Worm (Caenorhabditis elegans): ENCODE measurements around the gene ZK813.2.

Gene ZK813.2

DNA sequence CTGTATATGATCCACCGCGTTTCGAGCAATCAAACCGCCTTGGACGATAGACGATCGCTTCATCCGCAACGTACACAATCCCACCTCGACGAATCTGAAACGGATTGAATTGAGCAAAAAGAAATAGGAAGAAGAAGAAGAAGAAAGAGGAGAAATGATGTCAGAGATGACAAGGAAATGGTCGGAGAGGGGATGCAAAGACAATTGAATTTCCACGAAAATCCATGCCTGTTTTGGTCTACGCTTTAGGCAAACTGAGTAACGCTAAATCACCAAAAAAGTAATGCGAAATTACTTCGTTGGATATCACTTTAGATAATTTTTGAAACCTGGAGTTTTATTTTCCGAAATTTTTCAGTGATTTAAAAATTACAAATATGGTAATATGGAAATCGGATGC lies 14.5 kb upstream of the ZK813.2 start:
- TF ChIP-seq fkh-10 (GFP tag; optimal IDR thresholded peaks at IDR 0.05) (peak; percentile 59), vab-15 (tag; optimal IDR thresholded peaks at IDR 0.05) (no peak)

DNA sequence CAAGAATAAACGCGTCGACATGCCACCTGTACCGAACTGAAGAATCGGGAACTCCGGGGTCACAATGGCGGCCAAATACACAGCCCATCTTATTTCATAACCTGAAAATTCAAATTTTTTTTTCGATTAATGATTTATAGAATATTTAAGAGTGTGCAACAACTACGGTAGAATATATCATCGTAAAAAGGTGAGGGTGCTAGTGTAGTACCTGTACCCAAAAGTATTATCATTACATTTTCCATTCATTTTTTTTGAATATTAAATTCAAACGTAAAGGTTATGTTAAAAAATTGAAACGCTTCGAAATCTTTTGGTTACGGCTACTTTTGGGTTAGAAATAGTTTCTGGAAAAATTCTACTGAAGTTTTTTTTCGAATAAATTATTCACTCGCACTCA lies 13.6 kb upstream of the ZK813.2 start, which contains the start of gene ZK813.4:
TSS of gene ZK813.4 (minus strand) at position 101 of the 400 bp plus-strand sequence.
- TF ChIP-seq hlh-4 (tag; optimal IDR thresholded peaks at IDR 0.05) = no peak
- TF ChIP-seq lin-39 (tag; optimal IDR thresholded peaks at IDR 0.05) = no peak
- no peak for TF ChIP-seq sup-37 (GFP tag; optimal IDR thresholded peaks at IDR 0.05)
- TF ChIP-seq ceh-82 (tag; optimal IDR thresholded peaks at IDR 0.05) = no peak

DNA sequence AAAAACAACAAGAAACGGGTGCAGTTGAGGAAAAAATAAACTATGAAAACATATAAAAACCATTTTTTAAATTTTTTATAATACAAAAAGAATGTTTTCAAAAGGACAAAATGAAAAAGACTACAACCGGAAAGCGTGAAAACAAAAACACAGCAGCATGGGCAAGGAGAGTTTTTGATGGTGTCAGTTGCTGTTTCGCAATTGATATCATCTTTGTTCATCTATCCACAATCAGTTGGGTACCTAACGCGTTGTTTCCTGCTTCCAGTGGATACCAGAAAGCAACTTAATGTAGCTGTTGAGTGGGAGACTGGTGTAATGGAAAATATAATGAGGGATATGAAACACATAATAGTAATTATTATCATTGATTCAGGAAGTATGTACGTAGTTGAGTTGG lies 3.8 kb upstream of the ZK813.2 start:
- TF ChIP-seq rnt-1 (tag; optimal IDR thresholded peaks at IDR 0.05) (peak; percentile 59), ceh-8 (GFP tag; optimal IDR thresholded peaks at IDR 0.05) (no peak)

DNA sequence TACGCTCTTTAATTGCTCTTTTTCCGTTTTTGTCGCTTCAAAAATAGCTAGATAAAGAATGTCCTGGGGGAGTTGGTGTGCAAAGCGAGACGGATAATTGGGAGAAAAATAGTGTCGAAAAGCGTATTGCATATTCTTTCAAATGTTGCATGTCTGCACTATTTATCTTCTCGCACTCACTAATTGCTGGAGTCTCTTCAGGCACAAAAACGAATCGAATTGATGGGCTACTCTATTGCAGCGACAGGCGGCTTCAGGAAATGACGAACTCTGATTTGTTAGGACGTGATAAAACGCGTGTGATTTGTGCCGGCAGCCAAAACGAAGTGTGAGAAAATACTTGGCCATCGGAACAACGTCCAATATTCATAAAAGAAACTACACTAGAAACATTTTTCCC lies 3.3 kb upstream of the ZK813.2 start:
- TF ChIP-seq rnt-1 (tag; optimal IDR thresholded peaks at IDR 0.05) (peak; percentile 65), pag-3 (tag; optimal IDR thresholded peaks at IDR 0.05; ENCODE audit: borderline replicate concordance, insufficient read depth) (no peak), sptf-1 (tag; optimal IDR thresholded peaks at IDR 0.05) (no peak), elt-2 (tag; optimal IDR thresholded peaks at IDR 0.05) (no peak)

DNA sequence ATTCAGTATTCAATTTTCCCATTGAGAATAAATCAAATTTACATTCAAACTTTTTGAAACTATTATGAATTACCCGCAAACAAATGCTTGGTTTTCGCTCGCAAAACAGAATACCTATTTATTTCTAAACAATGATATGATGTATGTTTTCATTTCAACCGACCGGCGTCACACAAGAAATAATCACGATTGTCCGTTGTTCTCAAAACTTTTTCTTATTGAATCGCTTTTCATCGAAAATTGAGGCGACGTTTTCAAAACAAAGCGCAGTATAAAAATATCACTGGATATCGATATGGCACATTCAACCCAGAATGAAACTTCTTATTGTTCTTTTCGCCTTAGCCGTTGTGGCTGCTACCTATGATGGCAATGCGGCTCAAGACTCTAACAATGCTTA lies 2.1 kb upstream of the ZK813.2 start, which contains the start of gene ZK813.3:
TSS of gene ZK813.3 (plus strand) at position 301 of the 400 bp plus-strand sequence.
- TF ChIP-seq unc-98 (GFP tag; IDR thresholded peaks at IDR 0.05) (no peak), dsc-1 (tag; optimal IDR thresholded peaks at IDR 0.05) (no peak), nhr-77 (tag; optimal IDR thresholded peaks at IDR 0.05) (no peak), Y116A8C.19 (tag; optimal IDR thresholded peaks at IDR 0.05; ENCODE audit: borderline replicate concordance) (no peak), dpl-1 (GFP tag; optimal IDR thresholded peaks at IDR 0.05) (no peak), tbx-2 (tag; optimal IDR thresholded peaks at IDR 0.05) (no peak), nhr-85 (tag) (no peak), lin-13 (GFP tag; optimal IDR thresholded peaks at IDR 0.05) (no peak), nhr-76 (tag; optimal IDR thresholded peaks at IDR 0.05) (no peak), alr-1 (tag; optimal IDR thresholded peaks at IDR 0.05; ENCODE audit: borderline replicate concordance) (no peak), aha-1 (tag; optimal IDR thresholded peaks at IDR 0.05) (no peak), lin-35 (GFP tag; optimal IDR thresholded peaks at IDR 0.05) (no peak), nhr-71 (tag; optimal IDR thresholded peaks at IDR 0.05) (no peak), fkh-10 (GFP tag; optimal IDR thresholded peaks at IDR 0.05) (no peak), grh-1 (GFP tag; IDR thresholded peaks at IDR 0.05) (no peak), ces-1 (GFP tag; optimal IDR thresholded peaks at IDR 0.05) (no peak), zip-4 (GFP tag; optimal IDR thresholded peaks at IDR 0.05) (no peak), nhr-20 (tag; optimal IDR thresholded peaks at IDR 0.05) (no peak)

DNA sequence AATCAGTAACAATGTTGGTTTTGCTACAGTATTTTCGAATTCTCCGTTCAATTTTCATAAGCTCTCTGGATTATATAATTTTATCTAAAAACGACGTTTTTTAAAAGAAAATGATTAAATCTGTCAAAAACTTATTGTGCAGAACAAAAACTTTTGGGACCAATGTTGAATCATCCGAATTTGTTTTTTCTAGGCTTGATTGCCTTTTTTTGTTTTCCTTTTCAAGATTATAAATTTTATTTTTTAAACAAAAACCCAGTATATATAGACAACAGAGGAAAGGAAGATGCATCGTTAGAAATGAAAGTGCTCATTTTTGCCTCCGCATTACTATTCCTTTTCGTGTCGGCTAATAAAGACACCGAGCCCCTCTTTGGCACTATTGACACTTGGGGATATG lies 888 bp downstream of the ZK813.2 start, which contains the start of gene ZK813.7:
TSS of gene ZK813.7 (plus strand) at position 301 of the 400 bp plus-strand sequence.
- TF ChIP-seq aly-2 (tag; optimal IDR thresholded peaks at IDR 0.05) = no peak
- TF ChIP-seq snu-23 (GFP tag; optimal IDR thresholded peaks at IDR 0.05) = no peak
- no peak for TF ChIP-seq tlp-1 (tag; optimal IDR thresholded peaks at IDR 0.05)

DNA sequence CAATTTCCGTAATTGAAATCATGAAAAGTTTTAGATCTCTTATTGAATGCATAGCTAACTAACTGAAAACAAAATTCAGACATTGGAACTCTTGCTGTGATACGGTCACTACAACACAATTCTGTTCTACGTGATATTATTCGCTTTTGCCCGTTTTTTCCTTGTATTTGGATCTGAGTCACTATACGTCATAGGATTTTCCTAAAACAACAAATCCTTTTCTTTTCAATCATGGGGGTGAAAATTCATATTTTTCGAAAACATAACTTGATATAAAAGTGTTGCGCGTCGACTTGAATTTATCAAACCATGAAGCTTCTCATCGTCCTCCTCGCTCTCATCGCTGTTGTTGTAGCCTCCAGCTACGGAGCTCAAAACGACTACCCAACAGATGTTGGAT lies 2.4 kb downstream of the ZK813.2 start, which contains the start of gene ZK813.1:
TSS of gene ZK813.1 (plus strand) at position 301 of the 400 bp plus-strand sequence.
- TF ChIP-seq tbx-2 (tag; optimal IDR thresholded peaks at IDR 0.05) (no peak), lir-3 (tag; optimal IDR thresholded peaks at IDR 0.05; ENCODE audit: poor library complexity) (no peak), efl-3 (GFP tag; optimal IDR thresholded peaks at IDR 0.05) (no peak)

All from whole organism, L1 larva.